Worm (Caenorhabditis elegans): Measurements from ENCODE around the gene Y53F4B.9.
A peak's percentile ranks its signal among the peaks of the same experiment; 100 is the strongest.

The Y53F4B.9 gene

ce11 chrII:15010366-15011235 lies at the start of gene Y53F4B.9, which contains the start of gene Y53F4B.11:
TSS of gene Y53F4B.9 (minus strand) at chrII:15010416.
TSS of gene Y53F4B.11 (plus strand) at chrII:15010748.
- no peak for TF ChIP-seq fkh-6 (tag; optimal IDR thresholded peaks at IDR 0.05)
- no peak for TF ChIP-seq ceh-34 (tag; optimal IDR thresholded peaks at IDR 0.05)
- TF ChIP-seq K09A11.1 (tag; optimal IDR thresholded peaks at IDR 0.05; ENCODE audit: insufficient read depth), result no peak
- peak; percentile 15 for TF ChIP-seq unc-55 (GFP tag; optimal IDR thresholded peaks at IDR 0.05)
- no peak for TF ChIP-seq ztf-16 (tag; optimal IDR thresholded peaks at IDR 0.05)
- no peak for TF ChIP-seq K02D7.2 (tag; optimal IDR thresholded peaks at IDR 0.05)
- TF ChIP-seq ceh-22 (tag; optimal IDR thresholded peaks at IDR 0.05), result no peak
- no peak for TF ChIP-seq lim-6 (tag; optimal IDR thresholded peaks at IDR 0.05)
- no peak for TF ChIP-seq tbx-7 (tag; optimal IDR thresholded peaks at IDR 0.05)
- no peak for TF ChIP-seq npax-4 (tag; optimal IDR thresholded peaks at IDR 0.05)
- no peak for TF ChIP-seq T23F11.4 (GFP tag; optimal IDR thresholded peaks at IDR 0.05)
- peak; percentile 7 for TF ChIP-seq sox-4 (tag; optimal IDR thresholded peaks at IDR 0.05)
- TF ChIP-seq ceh-9 (tag; optimal IDR thresholded peaks at IDR 0.05), result no peak
- peak; percentile 62 for TF ChIP-seq unc-42 (tag; optimal IDR thresholded peaks at IDR 0.05)
- TF ChIP-seq ceh-45 (GFP tag; IDR thresholded peaks at IDR 0.05), result no peak
- peak; percentile 1 for TF ChIP-seq ceh-48 (tag; optimal IDR thresholded peaks at IDR 0.05)
- TF ChIP-seq mec-3 (tag; optimal IDR thresholded peaks at IDR 0.05; ENCODE audit: borderline replicate concordance), result no peak
- no peak for TF ChIP-seq hlh-15 (tag; optimal IDR thresholded peaks at IDR 0.05)
- TF ChIP-seq ceh-2 (tag; optimal IDR thresholded peaks at IDR 0.05), result no peak
- TF ChIP-seq gmeb-2 (tag; optimal IDR thresholded peaks at IDR 0.05), result no peak
- TF ChIP-seq ttx-3 (tag; optimal IDR thresholded peaks at IDR 0.05), result no peak
- TF ChIP-seq dmd-4 (tag; optimal IDR thresholded peaks at IDR 0.05; ENCODE audit: borderline replicate concordance), result no peak
- no peak for TF ChIP-seq elt-4 (tag; optimal IDR thresholded peaks at IDR 0.05)
- peak; percentile 39 for TF ChIP-seq tbx-2 (tag; optimal IDR thresholded peaks at IDR 0.05)
- peak; percentile 6 for TF ChIP-seq pros-1 (tag; optimal IDR thresholded peaks at IDR 0.05)
- no peak for TF ChIP-seq ceh-14 (tag; optimal IDR thresholded peaks at IDR 0.05)
- TF ChIP-seq nfya-1 (tag; optimal IDR thresholded peaks at IDR 0.05), result peak; percentile 71
- TF ChIP-seq zip-5 (tag; optimal IDR thresholded peaks at IDR 0.05), result no peak
- no peak for TF ChIP-seq unc-86 (tag; optimal IDR thresholded peaks at IDR 0.05)
- peak; percentile 37 for TF ChIP-seq C08G9.2 (tag; optimal IDR thresholded peaks at IDR 0.05)
- no peak for TF ChIP-seq sox-2 (GFP tag; IDR thresholded peaks at IDR 0.05)
- no peak for TF ChIP-seq unc-3 (GFP tag; conservative IDR thresholded peaks at IDR 0.05)
- TF ChIP-seq unc-3 (tag; optimal IDR thresholded peaks at IDR 0.05), result no peak
- TF ChIP-seq eyg-1 (tag; optimal IDR thresholded peaks at IDR 0.05), result no peak
- TF ChIP-seq hlh-13 (GFP tag; optimal IDR thresholded peaks at IDR 0.05), result no peak
- no peak for TF ChIP-seq dve-1 (tag; optimal IDR thresholded peaks at IDR 0.05)
- TF ChIP-seq syd-9 (tag; optimal IDR thresholded peaks at IDR 0.05), result no peak
- TF ChIP-seq ets-4 (tag; optimal IDR thresholded peaks at IDR 0.05), result peak; percentile 30
- no peak for TF ChIP-seq elt-2 (tag; optimal IDR thresholded peaks at IDR 0.05)
- TF ChIP-seq ceh-18 (tag; optimal IDR thresholded peaks at IDR 0.05), result peak; percentile 29
- TF ChIP-seq ceh-31 (tag; optimal IDR thresholded peaks at IDR 0.05), result peak; percentile 55
- TF ChIP-seq ceh-6 (GFP tag; optimal IDR thresholded peaks at IDR 0.05), result no peak
- no peak for TF ChIP-seq nhr-11 (tag; optimal IDR thresholded peaks at IDR 0.05)
- TF ChIP-seq ceh-30 (tag; optimal IDR thresholded peaks at IDR 0.05), result no peak
- no peak for TF ChIP-seq pax-1 (tag; optimal IDR thresholded peaks at IDR 0.05)
- TF ChIP-seq C38D4.7 (GFP tag; optimal IDR thresholded peaks at IDR 0.05), result no peak
- no peak for TF ChIP-seq pag-3 (tag; optimal IDR thresholded peaks at IDR 0.05; ENCODE audit: borderline replicate concordance)
- no peak for TF ChIP-seq pqm-1 (tag; optimal IDR thresholded peaks at IDR 0.05)
- TF ChIP-seq che-1 (tag; optimal IDR thresholded peaks at IDR 0.05), result no peak
- TF ChIP-seq hlh-8 (tag; optimal IDR thresholded peaks at IDR 0.05), result no peak
- no peak for TF ChIP-seq fkh-10 (GFP tag; optimal IDR thresholded peaks at IDR 0.05)
- TF ChIP-seq F13H6.1 (tag; optimal IDR thresholded peaks at IDR 0.05), result no peak
